Worm (Caenorhabditis elegans) whole organism, midembryonic: Measurements from ENCODE around the gene ceh-32.

Source experiments
- T22C8.4 ChIP-seq: fragments of 200-800 bp; sonication (Bioruptor generic); IDR thresholded peaks from 2 replicates; pipeline ENCODE4 v1.3.6; 2022; ENCODE audit warnings: missing genetic modification characterization, missing compliant biosample characterization
- tab-1 ChIP-seq: fragments of 200-800 bp; sonication (Bioruptor generic); IDR thresholded peaks from 2 replicates; pipeline ENCODE4 v1.3.6; 2022; ENCODE audit warnings: missing genetic modification characterization, missing compliant biosample characterization

- TF ChIP-seq T22C8.4 (GFP tag; lab: Robert Waterston, UW) (no peak), tab-1 (GFP tag; lab: Robert Waterston, UW) (no peak)
Observed at ce11 chrV:11653095-11653494, 52.1 kb downstream of the ceh-32 start.
